Worm (Caenorhabditis elegans): ENCODE results near the gene F58H7.1.

Gene F58H7.1

ce11 chrIV:971122-971521 is 35.5 kb upstream of the F58H7.1 start:
- TF ChIP-seq lsy-2 (tag; optimal IDR thresholded peaks at IDR 0.05) = no peak
- no peak for TF ChIP-seq M03D4.4 (tag; optimal IDR thresholded peaks at IDR 0.05)
- TF ChIP-seq ceh-83 (GFP tag; optimal IDR thresholded peaks at IDR 0.05) = no peak
- TF ChIP-seq hlh-1 (tag; optimal IDR thresholded peaks at IDR 0.05) = no peak
- no peak for TF ChIP-seq elt-1 (tag; optimal IDR thresholded peaks at IDR 0.05; ENCODE audit: borderline replicate concordance, insufficient read depth)
- no peak for TF ChIP-seq nhr-2 (tag; optimal IDR thresholded peaks at IDR 0.05)
- TF ChIP-seq mls-2 (tag; optimal IDR thresholded peaks at IDR 0.05) = no peak
- TF ChIP-seq pha-4 (tag; optimal IDR thresholded peaks at IDR 0.05) = no peak
- no peak for TF ChIP-seq unc-120 (tag; optimal IDR thresholded peaks at IDR 0.05; ENCODE audit: poor library complexity, severe bottlenecking)
- no peak for TF ChIP-seq unc-62 (GFP tag; optimal IDR thresholded peaks at IDR 0.05)
- no peak for TF ChIP-seq sptf-1 (tag; optimal IDR thresholded peaks at IDR 0.05)
- TF ChIP-seq nhr-12 (tag; optimal IDR thresholded peaks at IDR 0.05) = no peak
- TF ChIP-seq lin-13 (tag; optimal IDR thresholded peaks at IDR 0.05) = no peak
- no peak for TF ChIP-seq ces-1 (GFP tag; optimal IDR thresholded peaks at IDR 0.05)
- no peak for TF ChIP-seq sem-2 (GFP tag; optimal IDR thresholded peaks at IDR 0.05)
- no peak for TF ChIP-seq elt-3 (tag; optimal IDR thresholded peaks at IDR 0.05)
- TF ChIP-seq flh-1 (GFP tag; optimal IDR thresholded peaks at IDR 0.05) = no peak
- TF ChIP-seq unc-39 (tag; optimal IDR thresholded peaks at IDR 0.05) = no peak
- no peak for TF ChIP-seq cnd-1 (tag; optimal IDR thresholded peaks at IDR 0.05)
- no peak for TF ChIP-seq mab-5 (tag; optimal IDR thresholded peaks at IDR 0.05)

ce11 chrIV:961862-962261 is 26.2 kb upstream of the F58H7.1 start:
- TF ChIP-seq mep-1 (tag; optimal IDR thresholded peaks at IDR 0.05) = no peak
- TF ChIP-seq zip-8 (tag; optimal IDR thresholded peaks at IDR 0.05) = no peak
- TF ChIP-seq ces-1 (GFP tag; optimal IDR thresholded peaks at IDR 0.05) = peak; percentile 87
- TF ChIP-seq nhr-28 (tag; optimal IDR thresholded peaks at IDR 0.05) = no peak
- no peak for TF ChIP-seq nhr-76 (tag; optimal IDR thresholded peaks at IDR 0.05)
- TF ChIP-seq drap-1 (GFP tag; optimal IDR thresholded peaks at IDR 0.05) = no peak
- no peak for TF ChIP-seq pha-4 (tag; optimal IDR thresholded peaks at IDR 0.05)
- TF ChIP-seq unc-120 (tag; optimal IDR thresholded peaks at IDR 0.05; ENCODE audit: poor library complexity, severe bottlenecking) = no peak
- TF ChIP-seq lsy-2 (tag; optimal IDR thresholded peaks at IDR 0.05) = no peak

DNA sequence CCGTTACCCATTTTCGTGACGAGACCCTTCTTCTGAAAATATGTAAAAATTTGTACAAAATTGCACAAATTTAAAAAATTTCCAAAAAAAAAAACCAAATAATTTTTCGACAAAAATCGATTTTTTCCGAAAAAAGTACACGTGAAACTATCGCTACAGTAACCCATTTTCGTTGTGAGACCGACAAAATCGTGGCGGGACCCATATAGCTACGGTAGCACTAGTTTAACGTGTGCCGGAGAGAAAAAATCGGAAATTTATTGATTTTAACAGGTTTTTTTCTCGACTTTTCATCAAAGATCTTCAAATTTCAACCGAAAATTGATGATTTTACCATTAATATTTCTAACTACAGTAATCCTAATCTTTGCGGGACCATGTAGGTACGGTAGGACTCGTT is 24.6 kb upstream of the F58H7.1 start:
- TF ChIP-seq zip-8 (tag; optimal IDR thresholded peaks at IDR 0.05) (no peak), cnd-1 (tag; optimal IDR thresholded peaks at IDR 0.05) (no peak), ceh-43 (GFP tag; optimal IDR thresholded peaks at IDR 0.05) (no peak), unc-39 (tag; optimal IDR thresholded peaks at IDR 0.05) (no peak), lsy-2 (tag; optimal IDR thresholded peaks at IDR 0.05) (no peak), mep-1 (tag; optimal IDR thresholded peaks at IDR 0.05) (no peak), ham-2 (GFP tag; optimal IDR thresholded peaks at IDR 0.05) (no peak), flh-1 (GFP tag; optimal IDR thresholded peaks at IDR 0.05) (no peak), blmp-1 (tag; optimal IDR thresholded peaks at IDR 0.05) (no peak), sem-2 (GFP tag; optimal IDR thresholded peaks at IDR 0.05) (no peak), sptf-1 (tag; optimal IDR thresholded peaks at IDR 0.05) (no peak), mls-2 (tag; optimal IDR thresholded peaks at IDR 0.05) (no peak), unc-62 (GFP tag; optimal IDR thresholded peaks at IDR 0.05) (no peak), M03D4.4 (tag; optimal IDR thresholded peaks at IDR 0.05) (no peak), ztf-11 (tag; optimal IDR thresholded peaks at IDR 0.05) (no peak), hlh-1 (tag; optimal IDR thresholded peaks at IDR 0.05) (no peak), snpc-4 (tag; optimal IDR thresholded peaks at IDR 0.05) (no peak), nhr-2 (tag; optimal IDR thresholded peaks at IDR 0.05) (no peak), lin-32 (GFP tag; optimal IDR thresholded peaks at IDR 0.05) (no peak), ceh-83 (GFP tag; optimal IDR thresholded peaks at IDR 0.05) (no peak)

DNA sequence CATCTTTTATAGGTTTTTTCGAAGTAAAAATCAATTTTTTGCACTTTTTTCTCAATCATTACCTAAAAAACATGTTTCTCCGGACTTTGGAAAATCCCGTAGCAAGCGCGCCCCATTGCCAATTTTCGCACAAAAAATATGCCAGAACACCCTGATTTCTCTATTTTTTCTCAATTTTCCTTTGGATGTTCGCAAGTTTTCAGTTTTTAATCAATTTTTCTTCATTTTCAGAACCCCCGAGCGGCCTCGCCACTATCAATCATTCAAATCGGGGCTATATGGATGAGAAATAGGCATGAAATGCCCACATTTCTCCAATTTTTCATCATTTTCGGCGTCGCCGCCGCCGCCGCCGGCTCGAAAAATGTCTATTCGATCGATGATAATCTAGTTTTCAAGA is 23.6 kb upstream of the F58H7.1 start, which contains the start of gene plx-1:
Gene plx-1, plus strand, starts transcription at position 301 of the 400 bp plus-strand sequence.
- TF ChIP-seq drap-1 (GFP tag; optimal IDR thresholded peaks at IDR 0.05) (no peak), unc-120 (tag; optimal IDR thresholded peaks at IDR 0.05; ENCODE audit: poor library complexity, severe bottlenecking) (no peak), ztf-11 (tag; optimal IDR thresholded peaks at IDR 0.05) (no peak), hlh-1 (tag; optimal IDR thresholded peaks at IDR 0.05) (no peak), flh-1 (GFP tag; optimal IDR thresholded peaks at IDR 0.05) (no peak), lin-32 (GFP tag; optimal IDR thresholded peaks at IDR 0.05) (no peak), ham-2 (GFP tag; optimal IDR thresholded peaks at IDR 0.05) (no peak), sem-2 (GFP tag; optimal IDR thresholded peaks at IDR 0.05) (no peak), lsy-2 (tag; optimal IDR thresholded peaks at IDR 0.05) (no peak), elt-1 (tag; optimal IDR thresholded peaks at IDR 0.05; ENCODE audit: borderline replicate concordance, insufficient read depth) (no peak), mab-5 (tag; optimal IDR thresholded peaks at IDR 0.05) (no peak), ceh-43 (GFP tag; optimal IDR thresholded peaks at IDR 0.05) (no peak)

Data from whole organism, mixed stage, embryonic.